Worm (Caenorhabditis elegans) whole organism, L1 larva: ENCODE results near the gene D2024.18.

Experiments
- C16A3.4 ChIP-seq: fragments of 150-350 bp; optimal IDR thresholded peaks from 2 replicates; lab custom pipeline; 2014; ENCODE audit warnings: missing biosample characterization, missing genetic modification characterization
- aha-1 ChIP-seq: fragments of 150-350 bp; optimal IDR thresholded peaks from 2 replicates; lab custom pipeline; 2014; ENCODE audit warnings: missing biosample characterization, missing genetic modification characterization
- aly-2 ChIP-seq: fragments of 150-350 bp; optimal IDR thresholded peaks from 2 replicates; lab custom pipeline; 2014; ENCODE audit warnings: missing biosample characterization, missing genetic modification characterization
- ceh-8 ChIP-seq: fragments of 200-800 bp; sonication (Bioruptor generic); optimal IDR thresholded peaks from 2 replicates; lab custom pipeline; 2018; ENCODE audit warnings: mild to moderate bottlenecking, missing genetic modification characterization, moderate library complexity, missing compliant biosample characterization
- ceh-82 ChIP-seq, 3 experiments: fragments of 150-350 bp in 1 of 3; sonication (generic microtip) in 2 of 3; optimal IDR thresholded peaks; 2 replicates each; lab custom pipeline; 2014 to 2017; ENCODE audit warnings: missing biosample characterization in 3 of 3, missing genetic modification characterization in 3 of 3
- ces-1 ChIP-seq: fragments of 150-350 bp; optimal IDR thresholded peaks from 2 replicates; lab custom pipeline; 2014; ENCODE audit warnings: missing biosample characterization, missing genetic modification reagents, missing genetic modification characterization
- dpl-1 ChIP-seq, 3 experiments: fragments of 150-350 bp in 2 of 3; sonication (generic microtip) in 1 of 3; optimal IDR thresholded peaks; 2 replicates each; lab custom pipeline; 2014 to 2017; ENCODE audit warnings: missing biosample characterization in 3 of 3, missing genetic modification characterization in 3 of 3, missing genetic modification reagents in 3 of 3
- dsc-1 ChIP-seq: sonication (generic microtip); optimal IDR thresholded peaks from 2 replicates; lab custom pipeline; 2016; ENCODE audit warnings: mild to moderate bottlenecking, missing genetic modification characterization, missing compliant biosample characterization
- efl-1 ChIP-seq, 4 experiments: fragments of 150-350 bp; optimal IDR thresholded peaks in 3 of 4; peaks in 1 of 4; 1 replicate in 1 of 4; 2 replicates in 3 of 4; lab custom pipeline; 2014; ENCODE audit warnings: missing biosample characterization in 2 of 4, missing genetic modification characterization in 2 of 4, missing genetic modification reagents in 2 of 4
- egl-13 ChIP-seq: sonication (generic microtip); optimal IDR thresholded peaks from 2 replicates; lab custom pipeline; 2016; ENCODE audit warnings: missing genotype, missing genetic modification reagents, missing genetic modification characterization, missing compliant biosample characterization
- elt-2 ChIP-seq: sonication (generic microtip); optimal IDR thresholded peaks from 2 replicates; lab custom pipeline; 2016; ENCODE audit warnings: missing genetic modification characterization, mild to moderate bottlenecking, inconsistent platforms, missing compliant biosample characterization, missing genetic modification reagents
- fkh-10 ChIP-seq: sonication (generic microtip); optimal IDR thresholded peaks from 2 replicates; lab custom pipeline; 2017; ENCODE audit warnings: missing biosample characterization, missing genetic modification reagents, missing genetic modification characterization
- fkh-4 ChIP-seq: sonication (generic microtip); optimal IDR thresholded peaks from 2 replicates; lab custom pipeline; 2016; ENCODE audit warnings: missing compliant biosample characterization, missing genetic modification characterization, borderline replicate concordance
- fkh-8 ChIP-seq: sonication (generic microtip); optimal IDR thresholded peaks from 2 replicates; lab custom pipeline; 2016; ENCODE audit warnings: mild to moderate bottlenecking, missing genetic modification characterization, missing compliant biosample characterization
- fos-1 ChIP-seq: fragments of 150-350 bp; optimal IDR thresholded peaks from 2 replicates; lab custom pipeline; 2014; ENCODE audit warnings: missing biosample characterization, missing genetic modification characterization
- grh-1 ChIP-seq: fragments of 200-800 bp; sonication (Bioruptor generic); IDR thresholded peaks from 2 replicates; pipeline ENCODE4 v1.3.6; 2022; ENCODE audit warnings: missing genetic modification reagents, missing genetic modification characterization, missing compliant biosample characterization
- hpl-2 ChIP-seq: fragments of 150-350 bp; optimal IDR thresholded peaks from 2 replicates; lab custom pipeline; 2014; ENCODE audit warnings: missing biosample characterization, missing genetic modification reagents, missing genetic modification characterization
- irx-1 ChIP-seq: sonication (generic microtip); optimal IDR thresholded peaks from 2 replicates; lab custom pipeline; 2016; ENCODE audit warnings: missing genetic modification characterization, missing compliant biosample characterization
- isw-1 ChIP-seq: fragments of 200-800 bp; sonication (Bioruptor generic); IDR thresholded peaks from 2 replicates; pipeline ENCODE4 v1.3.6; 2022; ENCODE audit warnings: missing genetic modification characterization, missing compliant biosample characterization
- jun-1 ChIP-seq: fragments of 150-350 bp; optimal IDR thresholded peaks from 2 replicates; lab custom pipeline; 2014; ENCODE audit warnings: missing biosample characterization, missing genetic modification reagents, missing genetic modification characterization
- lin-35 ChIP-seq, 2 experiments: fragments of 150-350 bp; optimal IDR thresholded peaks; 2 replicates each; lab custom pipeline; 2014; ENCODE audit warnings: missing biosample characterization in 2 of 2, missing genetic modification characterization in 2 of 2, missing genetic modification reagents in 2 of 2
- lir-3 ChIP-seq: sonication (generic microtip); optimal IDR thresholded peaks from 2 replicates; lab custom pipeline; 2016; ENCODE audit warnings: mild to moderate bottlenecking, missing genetic modification characterization, moderate library complexity, missing compliant biosample characterization; ENCODE audit not compliant: poor library complexity
- lsy-2 ChIP-seq, 2 experiments: fragments of 150-350 bp; optimal IDR thresholded peaks; 2 replicates each; lab custom pipeline; 2014; ENCODE audit warnings: missing biosample characterization in 2 of 2, missing genetic modification characterization in 2 of 2
- mab-9 ChIP-seq: fragments of 200-800 bp; sonication (Bioruptor generic); IDR thresholded peaks from 2 replicates; pipeline ENCODE4 v1.3.6; 2022; ENCODE audit warnings: missing genetic modification reagents, missing genetic modification characterization, missing compliant biosample characterization
- mdl-1 ChIP-seq, 2 experiments: fragments of 150-350 bp; optimal IDR thresholded peaks; 2 replicates each; lab custom pipeline; 2014 to 2017; ENCODE audit warnings: missing biosample characterization in 2 of 2, missing genetic modification characterization in 2 of 2, inconsistent platforms in 1 of 2
- mef-2 ChIP-seq: fragments of 150-350 bp; optimal IDR thresholded peaks from 2 replicates; lab custom pipeline; 2014; ENCODE audit warnings: missing biosample characterization, missing genetic modification characterization
- mep-1 ChIP-seq: fragments of 150-350 bp; optimal IDR thresholded peaks from 2 replicates; lab custom pipeline; 2014; ENCODE audit warnings: missing biosample characterization, missing genetic modification characterization
- nhr-19 ChIP-seq: fragments of 200-800 bp; sonication (Bioruptor generic); conservative IDR thresholded peaks from 2 replicates; pipeline ENCODE4 v1.3.6; 2022; ENCODE audit warnings: missing genetic modification characterization, missing compliant biosample characterization
- nhr-20 ChIP-seq: sonication (generic microtip); optimal IDR thresholded peaks from 2 replicates; lab custom pipeline; 2016; ENCODE audit warnings: mild to moderate bottlenecking, missing genetic modification characterization, missing compliant biosample characterization
- nhr-237 ChIP-seq: fragments of 150-350 bp; optimal IDR thresholded peaks from 2 replicates; lab custom pipeline; 2014; ENCODE audit warnings: missing biosample characterization, missing genetic modification characterization
- nhr-28 ChIP-seq: fragments of 150-350 bp; optimal IDR thresholded peaks from 2 replicates; lab custom pipeline; 2014; ENCODE audit warnings: missing biosample characterization, missing genetic modification characterization
- nhr-47 ChIP-seq: sonication (generic microtip); optimal IDR thresholded peaks from 2 replicates; lab custom pipeline; 2016; ENCODE audit warnings: mild to moderate bottlenecking, missing genetic modification characterization, moderate library complexity, missing compliant biosample characterization
- nhr-77 ChIP-seq: fragments of 150-350 bp; optimal IDR thresholded peaks from 2 replicates; lab custom pipeline; 2014; ENCODE audit warnings: missing biosample characterization, missing genetic modification characterization
- nhr-85 ChIP-seq: sonication (generic microtip); peaks from one replicate; lab custom pipeline; 2016; ENCODE audit warnings: missing genetic modification characterization, inconsistent platforms, missing compliant biosample characterization
- nhr-90 ChIP-seq: sonication (generic microtip); optimal IDR thresholded peaks from 2 replicates; lab custom pipeline; 2016; ENCODE audit warnings: mild to moderate bottlenecking, missing genetic modification characterization, missing compliant biosample characterization; ENCODE audit not compliant: poor library complexity
- rnt-1 ChIP-seq: sonication (generic microtip); optimal IDR thresholded peaks from 2 replicates; lab custom pipeline; 2016; ENCODE audit warnings: mild to moderate bottlenecking, missing genetic modification characterization, moderate library complexity, missing compliant biosample characterization
- skn-1 ChIP-seq: fragments of 150-350 bp; optimal IDR thresholded peaks from 2 replicates; lab custom pipeline; 2014; ENCODE audit warnings: missing biosample characterization, missing genetic modification characterization
- snu-23 ChIP-seq: sonication (generic microtip); optimal IDR thresholded peaks from 2 replicates; lab custom pipeline; 2016; ENCODE audit warnings: missing genetic modification characterization, missing compliant biosample characterization
- sptf-1 ChIP-seq: fragments of 150-350 bp; optimal IDR thresholded peaks from 2 replicates; lab custom pipeline; 2014; ENCODE audit warnings: missing biosample characterization, missing genetic modification characterization
- sup-37 ChIP-seq: fragments of 200-800 bp; sonication (Bioruptor generic); optimal IDR thresholded peaks from 2 replicates; lab custom pipeline; 2018; ENCODE audit warnings: mild to moderate bottlenecking, missing genetic modification characterization, missing compliant biosample characterization
- swsn-7 ChIP-seq: sonication (generic microtip); optimal IDR thresholded peaks from 2 replicates; lab custom pipeline; 2016; ENCODE audit warnings: missing genetic modification characterization, missing compliant biosample characterization
- tbx-2 ChIP-seq: sonication (generic microtip); optimal IDR thresholded peaks from 2 replicates; lab custom pipeline; 2016; ENCODE audit warnings: missing genetic modification characterization, missing compliant biosample characterization
- unc-130 ChIP-seq: fragments of 150-350 bp; optimal IDR thresholded peaks from 2 replicates; lab custom pipeline; 2017; ENCODE audit warnings: missing biosample characterization, missing genetic modification characterization, inconsistent platforms
- unc-30 ChIP-seq: sonication (generic microtip); optimal IDR thresholded peaks from 2 replicates; lab custom pipeline; 2017; ENCODE audit warnings: missing biosample characterization, missing genetic modification characterization
- unc-86 ChIP-seq: sonication (generic microtip); optimal IDR thresholded peaks from 2 replicates; lab custom pipeline; 2016; ENCODE audit warnings: missing genetic modification characterization, missing compliant biosample characterization
- vab-15 ChIP-seq: sonication (generic microtip); optimal IDR thresholded peaks from 2 replicates; lab custom pipeline; 2017; ENCODE audit warnings: missing genotype, mild to moderate bottlenecking, missing genetic modification characterization, missing compliant biosample characterization
- zag-1 ChIP-seq: fragments of 150-350 bp; optimal IDR thresholded peaks from 2 replicates; lab custom pipeline; 2014; ENCODE audit warnings: missing biosample characterization, missing genetic modification characterization
- zip-4 ChIP-seq: fragments of 200-800 bp; sonication (Bioruptor generic); optimal IDR thresholded peaks from 2 replicates; lab custom pipeline; 2018; ENCODE audit warnings: mild to moderate bottlenecking, missing genetic modification characterization, moderate library complexity, missing compliant biosample characterization

D2024.18 gene

DNA sequence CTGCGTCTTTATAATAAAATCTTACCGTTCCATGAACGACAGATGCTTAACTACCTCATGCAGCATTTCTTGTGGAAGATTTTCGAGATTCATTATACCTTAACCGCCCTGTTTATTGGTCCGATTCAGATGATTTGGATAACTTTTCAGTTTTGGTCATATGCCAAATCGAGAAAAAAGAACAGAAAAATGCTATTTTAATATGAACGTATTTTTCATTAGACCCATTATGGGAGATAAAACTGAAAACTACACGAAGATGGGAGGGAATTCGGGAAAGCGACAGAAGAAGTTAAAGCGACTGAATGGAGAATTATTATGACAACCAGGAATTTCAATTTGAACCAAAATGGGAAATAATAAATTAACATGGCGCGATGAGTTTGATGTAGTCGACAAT, 23.2 kb upstream of the D2024.18 start, which contains the start of gene R13A1.10:
Gene R13A1.10 (minus strand): TSS at position 101 of the 400 bp plus-strand sequence.
- TF ChIP-seq isw-1 (no peak), aha-1 (no peak), irx-1 (no peak), fkh-8 (no peak)
- TF ChIP-seq, all 84 proteins: peak for 0

DNA sequence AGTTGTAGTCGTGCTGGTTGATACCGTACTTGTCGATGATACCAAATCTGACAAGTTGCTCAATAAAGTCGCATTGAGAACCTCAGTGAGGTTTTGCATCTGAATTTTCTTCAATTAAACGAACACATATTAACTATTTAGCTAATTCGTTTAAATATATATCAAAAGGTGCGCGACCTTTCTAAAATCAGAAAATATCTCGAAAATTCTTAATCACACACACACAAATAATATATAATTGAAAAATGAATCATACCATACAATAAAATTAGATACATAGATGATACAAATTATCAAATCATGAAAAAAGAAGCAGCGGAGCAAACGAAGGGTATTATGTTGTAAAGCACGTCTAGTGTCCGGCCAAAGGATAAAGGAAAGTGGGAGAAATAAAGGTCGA, 22.1 kb upstream of the D2024.18 start, which contains the start of gene D2024.5:
Gene D2024.5 (minus strand): TSS at position 101 of the 400 bp plus-strand sequence.
- no peak for TF ChIP-seq irx-1

DNA sequence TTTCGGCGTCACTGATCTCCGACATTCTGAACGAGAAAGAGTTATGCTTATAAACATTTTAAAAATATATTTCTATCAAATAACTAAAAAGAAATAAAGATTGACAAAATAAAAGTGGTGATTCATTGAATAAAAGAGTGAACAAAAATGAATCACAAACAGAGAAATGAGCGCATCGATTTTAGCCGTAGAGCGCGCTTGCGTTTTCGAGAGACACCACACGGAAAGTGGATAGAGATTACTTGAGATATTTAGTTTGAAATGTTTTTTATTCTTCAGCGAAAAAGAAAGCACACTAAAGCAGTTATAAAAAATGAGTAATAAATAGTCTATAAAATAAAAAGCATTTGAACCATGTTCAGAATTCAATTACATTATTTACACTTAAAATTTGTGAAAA, 20.1 kb upstream of the D2024.18 start, which contains the start of gene cap-1:
Gene cap-1 (minus strand): TSS at position 26 of the 400 bp plus-strand sequence.
- TF ChIP-seq fkh-8 (peak; percentile 68), swsn-7 (tag; lab: Kevin White, UChicago) (peak; percentile 61), dpl-1 (GFP tag; optimal IDR thresholded peaks at IDR 0.05; lab: Kevin White, UChicago) (peak; percentile 51 to 69 (median 57)), zag-1 (tag; lab: Kevin White, UChicago) (no peak), aly-2 (no peak), efl-1 (optimal IDR thresholded peaks at IDR 0.05; lab: Kevin White, UChicago) (peak; percentile 67 to 73), efl-1 (GFP tag; optimal IDR thresholded peaks at IDR 0.05 in 1 of 2; lab: Kevin White, UChicago) (peak; percentile 63 to 89), nhr-19 (GFP tag; lab: Robert Waterston, UW) (0 out of 2 replicates have a peak, but pooled peaks have one; percentile 13), mef-2 (peak; percentile 2), unc-30 (tag; lab: Kevin White, UChicago) (no peak), tbx-2 (tag; lab: Kevin White, UChicago) (peak; percentile 53), mep-1 (tag; lab: Kevin White, UChicago) (peak; percentile 89), vab-15 (tag; lab: Kevin White, UChicago) (peak; percentile 35), fkh-4 (no peak), ces-1 (GFP tag; lab: Kevin White, UChicago) (no peak), dsc-1 (tag; lab: Kevin White, UChicago) (peak; percentile 39), fkh-10 (GFP tag; lab: Kevin White, UChicago) (peak; percentile 39), mab-9 (GFP tag; lab: Robert Waterston, UW) (no peak), nhr-20 (tag; lab: Kevin White, UChicago) (peak; percentile 62), zip-4 (GFP tag; lab: Kevin White, UChicago) (no peak), fos-1 (tag; lab: Kevin White, UChicago) (peak; percentile 58), jun-1 (tag; lab: Kevin White, UChicago) (peak; percentile 20), egl-13 (tag; lab: Kevin White, UChicago) (peak; percentile 47), sup-37 (no peak), snu-23 (GFP tag; lab: Kevin White, UChicago) (peak; percentile 80), isw-1 (peak; percentile 32), nhr-47 (peak; percentile 62), lsy-2 (tag; optimal IDR thresholded peaks at IDR 0.05; lab: Kevin White, UChicago) (peak; percentile 57 to 87), lin-35 (GFP tag; optimal IDR thresholded peaks at IDR 0.05; lab: Kevin White, UChicago) (peak; percentile 54 to 78), rnt-1 (tag; lab: Kevin White, UChicago) (peak; percentile 77), nhr-28 (no peak), aha-1 (no peak), unc-86 (peak; percentile 25), ceh-8 (GFP tag; lab: Kevin White, UChicago) (no peak), nhr-85 (tag; lab: Kevin White, UChicago) (peak; percentile 53), hpl-2 (GFP tag; lab: Kevin White, UChicago) (no peak), elt-2 (tag; lab: Kevin White, UChicago) (peak; percentile 13), nhr-237 (tag; lab: Kevin White, UChicago) (peak; percentile 13), sptf-1 (tag; lab: Kevin White, UChicago) (no peak), unc-130 (tag; lab: Kevin White, UChicago) (peak; percentile 85), lir-3 (tag; lab: Kevin White, UChicago) (peak; percentile 69), mdl-1 (tag; optimal IDR thresholded peaks at IDR 0.05; lab: Kevin White, UChicago) (peak in 1 of 2 experiments; percentile 40), nhr-90 (tag; lab: Kevin White, UChicago) (peak; percentile 31), C16A3.4 (tag; lab: Kevin White, UChicago) (peak; percentile 82), nhr-77 (tag; lab: Kevin White, UChicago) (peak; percentile 49), grh-1 (no peak), skn-1 (tag; lab: Kevin White, UChicago) (peak; percentile 66), ceh-82 (tag; optimal IDR thresholded peaks at IDR 0.05; lab: Kevin White, UChicago) (peak; percentile 36 to 85 (median 67)), irx-1 (peak; percentile 11)
